Fruit fly (Drosophila melanogaster): Measurements from ENCODE around the gene CG14070.
A peak's percentile ranks its signal among the peaks of the same experiment; 100 is the strongest.

CG14070 gene

dm6 chr2L:10858064-10859047 is 43.2 kb downstream of the CG14070 start, which contains the start of the genes aurB and Stam (continued):
- TF ChIP-seq CG3726 (GFP tag; IDR thresholded peaks at IDR 0.05) (no peak), Xrp1 (GFP tag; IDR thresholded peaks at IDR 0.05) (peak; percentile 64; the same call in 1 of the 2 replicates), Hr3 (GFP tag; optimal IDR thresholded peaks at IDR 0.05) (peak; percentile 53), HLH4C (GFP tag; IDR thresholded peaks at IDR 0.05; ENCODE audit: partially characterized antibody) (no peak), klu (GFP tag; IDR thresholded peaks at IDR 0.05) (no peak), ssp (GFP tag; IDR thresholded peaks at IDR 0.05) (0 out of 2 replicates have a peak, but pooled peaks have one; percentile 34), NFAT (GFP tag; IDR thresholded peaks at IDR 0.05) (peak; percentile 21; the same call in 1 of the 2 replicates), Lhr (GFP tag; optimal IDR thresholded peaks at IDR 0.05) (no peak), CG12155 (GFP tag; optimal IDR thresholded peaks at IDR 0.05) (peak; percentile 24), CG17328 (GFP tag; IDR thresholded peaks at IDR 0.05) (no peak), CG14860 (GFP tag; IDR thresholded peaks at IDR 0.05; ENCODE audit: partially characterized antibody) (no peak), CrebB (tag; optimal IDR thresholded peaks at IDR 0.05) (no peak), CG13894 (tag; optimal IDR thresholded peaks at IDR 0.05) (peak; percentile 41), CG34376 (GFP tag; optimal IDR thresholded peaks at IDR 0.05) (no peak), CG3163 (GFP tag; optimal IDR thresholded peaks at IDR 0.05) (no peak), CG14050 (GFP tag; IDR thresholded peaks at IDR 0.05) (no peak), sna (GFP tag; IDR thresholded peaks at IDR 0.05; ENCODE audit: partially characterized antibody) (no peak), sim (GFP tag; IDR thresholded peaks at IDR 0.05) (no peak), CG7372 (GFP tag; IDR thresholded peaks at IDR 0.05) (no peak), CG8290 (GFP tag; optimal IDR thresholded peaks at IDR 0.05) (no peak), CG8290 (tag; optimal IDR thresholded peaks at IDR 0.05) (no peak), CG17829 (tag; optimal IDR thresholded peaks at IDR 0.05) (peak; percentile 75), Dref (GFP tag; IDR thresholded peaks at IDR 0.05) (no peak), Ssrp (tag; optimal IDR thresholded peaks at IDR 0.05) (peak; percentile 64), CG4707 (GFP tag; optimal IDR thresholded peaks at IDR 0.05) (no peak), CG1792 (GFP tag; optimal IDR thresholded peaks at IDR 0.05) (no peak), CG17359 (tag; optimal IDR thresholded peaks at IDR 0.05) (peak; percentile 51), maf-S (GFP tag; optimal IDR thresholded peaks at IDR 0.05) (no peak), CG2712 (tag; optimal IDR thresholded peaks at IDR 0.05) (peak; percentile 78), CG12299 (tag; optimal IDR thresholded peaks at IDR 0.05) (peak; percentile 37), CG2889 (GFP tag; IDR thresholded peaks at IDR 0.05) (no peak), CG18764 (GFP tag; optimal IDR thresholded peaks at IDR 0.05) (peak; percentile 16), Nf-YA (GFP tag; IDR thresholded peaks at IDR 0.05) (no peak), CG10431 (GFP tag; optimal IDR thresholded peaks at IDR 0.05) (no peak), trem (tag; optimal IDR thresholded peaks at IDR 0.05) (peak; percentile 36), Blimp-1 (GFP tag; optimal IDR thresholded peaks at IDR 0.05) (peak; percentile 57), tna (GFP tag; IDR thresholded peaks at IDR 0.05; ENCODE audit: partially characterized antibody) (no peak), Dad (GFP tag; optimal IDR thresholded peaks at IDR 0.05) (no peak), CG7963 (GFP tag; IDR thresholded peaks at IDR 0.05; ENCODE audit: partially characterized antibody) (no peak), emc (GFP tag; optimal IDR thresholded peaks at IDR 0.05) (no peak), otp (GFP tag; IDR thresholded peaks at IDR 0.05) (no peak), CG9876 (GFP tag; optimal IDR thresholded peaks at IDR 0.05) (no peak), Sry-β (GFP tag; optimal IDR thresholded peaks at IDR 0.05) (peak; percentile 12), CG7271 (tag; optimal IDR thresholded peaks at IDR 0.05) (no peak), chn (GFP tag; optimal IDR thresholded peaks at IDR 0.05) (no peak), trh (GFP tag; optimal IDR thresholded peaks at IDR 0.05) (peak; percentile 13), CG10147 (GFP tag; optimal IDR thresholded peaks at IDR 0.05) (no peak), Spps (tag; optimal IDR thresholded peaks at IDR 0.05) (no peak), nom (GFP tag; optimal IDR thresholded peaks at IDR 0.05) (no peak)
